Fruit fly (Drosophila melanogaster): Measurements from ENCODE around the gene Reepl1.

Reepl1 gene

DNA sequence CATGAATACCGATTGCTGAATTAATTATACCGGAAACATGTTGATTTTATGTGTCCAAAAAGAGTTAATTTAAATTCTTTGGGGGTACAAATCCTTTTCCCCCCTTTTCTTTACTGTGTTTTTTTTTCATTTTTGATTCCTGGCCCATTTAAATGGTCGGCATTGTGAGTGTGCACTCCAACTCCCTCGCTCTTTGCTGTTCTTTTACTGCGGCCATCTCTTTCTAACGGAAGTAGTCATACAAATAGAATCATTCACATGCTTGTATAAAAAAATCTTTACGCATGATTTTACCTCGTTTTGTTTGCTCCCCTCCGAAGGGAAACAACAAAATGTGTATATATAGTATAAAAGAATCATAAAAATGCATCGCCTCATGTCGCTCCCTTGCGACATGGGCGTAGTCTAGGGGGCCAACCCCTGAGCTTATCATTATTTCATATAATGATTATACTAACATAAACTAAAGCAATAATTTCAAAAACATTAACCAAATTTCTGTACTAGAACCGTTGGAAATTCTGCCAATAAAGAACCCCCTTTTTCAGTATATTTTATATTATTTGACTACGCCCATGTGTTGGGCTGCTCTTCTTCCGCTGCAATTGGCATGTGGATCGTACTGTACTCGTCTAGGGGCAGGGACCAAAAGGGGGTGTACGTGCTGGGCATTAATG, 44.3 kb upstream of the Reepl1 start (continued):
- peak; percentile 64 for TF ChIP-seq spab (GFP tag; optimal IDR thresholded peaks at IDR 0.05)
- peak; percentile 66 for TF ChIP-seq achi (GFP tag; optimal IDR thresholded peaks at IDR 0.05)
- TF ChIP-seq Hr38 (GFP tag; optimal IDR thresholded peaks at IDR 0.05), result no peak
- TF ChIP-seq CG32006 (GFP tag; optimal IDR thresholded peaks at IDR 0.05), result peak; percentile 59
- TF ChIP-seq CG8119 (GFP tag; IDR thresholded peaks at IDR 0.05), result peak; percentile 69
- peak; percentile 70 for TF ChIP-seq acj6 (GFP tag; optimal IDR thresholded peaks at IDR 0.05)
- peak; percentile 34 to 38 for TF ChIP-seq salr (GFP tag; optimal IDR thresholded peaks at IDR 0.05)
- TF ChIP-seq CG3919 (GFP tag; optimal IDR thresholded peaks at IDR 0.05), result peak; percentile 52
- TF ChIP-seq CG6792 (GFP tag; optimal IDR thresholded peaks at IDR 0.05), result peak; percentile 36
- peak; percentile 52 for TF ChIP-seq Met (GFP tag; optimal IDR thresholded peaks at IDR 0.05)
- no peak for TF ChIP-seq Eip93F (GFP tag; optimal IDR thresholded peaks at IDR 0.05)
- peak; percentile 37 for TF ChIP-seq lz (GFP tag; optimal IDR thresholded peaks at IDR 0.05)
- peak; percentile 79 for TF ChIP-seq CG6808 (GFP tag; optimal IDR thresholded peaks at IDR 0.05)
- peak; percentile 68 for TF ChIP-seq net (GFP tag; optimal IDR thresholded peaks at IDR 0.05)
- TF ChIP-seq CG11762 (GFP tag; optimal IDR thresholded peaks at IDR 0.05; ENCODE audit: insufficient read depth), result peak; percentile 31
- TF ChIP-seq Gug (GFP tag; IDR thresholded peaks at IDR 0.05), result peak; percentile 45
- peak; percentile 79 for TF ChIP-seq CG3032 (tag; optimal IDR thresholded peaks at IDR 0.05)
- TF ChIP-seq CG15336 (GFP tag; IDR thresholded peaks at IDR 0.05), result peak; percentile 58
- peak; percentile 57 for TF ChIP-seq Lpt (GFP tag; optimal IDR thresholded peaks at IDR 0.05)

DNA sequence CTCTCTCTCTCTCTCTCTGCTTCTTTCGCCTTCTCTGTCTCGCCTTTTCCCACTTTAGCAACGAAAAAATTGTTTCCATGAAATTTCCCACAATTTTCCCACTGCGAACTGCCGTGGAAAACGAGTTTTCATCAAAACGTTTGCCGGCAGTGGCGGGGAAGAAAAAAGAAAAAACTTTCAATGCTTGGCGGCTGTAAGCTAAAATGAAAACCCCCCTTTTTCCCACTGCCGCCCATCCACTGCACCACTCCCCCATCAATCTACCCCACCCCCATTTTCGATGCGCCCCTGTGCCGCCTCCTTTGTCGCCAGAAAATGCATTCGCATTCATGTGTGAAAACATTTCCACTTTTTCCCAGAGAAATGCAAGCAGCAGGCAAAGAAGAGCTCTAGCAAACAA, 41.3 kb upstream of the Reepl1 start:
- TF ChIP-seq CG11902 (GFP tag; optimal IDR thresholded peaks at IDR 0.05), result no peak
- no peak for TF ChIP-seq cyc (GFP tag; optimal IDR thresholded peaks at IDR 0.05)
- no peak for TF ChIP-seq Ets21C (GFP tag; optimal IDR thresholded peaks at IDR 0.05)
- TF ChIP-seq salr (GFP tag; optimal IDR thresholded peaks at IDR 0.05), result peak in 1 of 2 experiments; percentile 25
- TF ChIP-seq CG6276 (GFP tag; optimal IDR thresholded peaks at IDR 0.05), result peak; percentile 76
- TF ChIP-seq Hr39 (GFP tag; optimal IDR thresholded peaks at IDR 0.05), result no peak
- peak; percentile 69 for TF ChIP-seq CG32006 (GFP tag; optimal IDR thresholded peaks at IDR 0.05)
- TF ChIP-seq eg (GFP tag; IDR thresholded peaks at IDR 0.05), result peak; percentile 84
- peak; percentile 64; the same call in 2 of the 3 replicates for TF ChIP-seq CG8119 (GFP tag; IDR thresholded peaks at IDR 0.05)
- TF ChIP-seq Gug (GFP tag; IDR thresholded peaks at IDR 0.05), result 0 out of 2 replicates have a peak, but pooled peaks have one; percentile 54
- peak; percentile 60 for TF ChIP-seq Lpt (GFP tag; optimal IDR thresholded peaks at IDR 0.05)
- TF ChIP-seq CG6163 (GFP tag; IDR thresholded peaks at IDR 0.05), result peak; percentile 64; the same call in 2 of the 3 replicates
- no peak for TF ChIP-seq CG34406 (GFP tag; optimal IDR thresholded peaks at IDR 0.05)
- peak; percentile 0 for TF ChIP-seq OdsH (GFP tag; optimal IDR thresholded peaks at IDR 0.05)
- TF ChIP-seq CG4318 (GFP tag; optimal IDR thresholded peaks at IDR 0.05), result peak; percentile 26
- TF ChIP-seq dac (GFP tag; optimal IDR thresholded peaks at IDR 0.05), result peak; percentile 60
- TF ChIP-seq CG15336 (GFP tag; IDR thresholded peaks at IDR 0.05), result peak; percentile 81

DNA sequence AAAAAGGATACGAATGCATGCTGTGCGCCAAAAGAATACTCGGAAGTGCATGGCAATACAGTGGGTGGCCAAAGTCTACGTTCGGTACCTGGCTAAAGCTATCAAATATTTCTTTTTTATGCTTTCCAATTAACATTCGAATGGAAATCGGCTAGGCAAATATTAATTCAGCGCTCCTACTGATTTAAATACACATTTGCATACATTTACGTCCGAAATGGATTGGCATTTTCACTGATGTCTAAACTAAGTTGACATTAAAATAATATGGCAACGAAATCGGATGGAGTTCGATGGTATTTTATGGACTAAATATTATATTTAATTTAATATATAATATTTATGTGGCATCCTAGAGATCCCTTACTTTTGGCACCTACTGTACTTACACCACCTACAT, 30.0 kb upstream of the Reepl1 start:
- TF ChIP-seq vri (GFP tag; optimal IDR thresholded peaks at IDR 0.05) (no peak), net (GFP tag; optimal IDR thresholded peaks at IDR 0.05) (no peak), CG8632 (GFP tag; optimal IDR thresholded peaks at IDR 0.05) (peak; percentile 43), CG31627 (GFP tag; optimal IDR thresholded peaks at IDR 0.05) (no peak), ss (GFP tag; optimal IDR thresholded peaks at IDR 0.05) (peak; percentile 4 to 52), CG11294 (GFP tag; IDR thresholded peaks at IDR 0.05) (no peak), lz (GFP tag; optimal IDR thresholded peaks at IDR 0.05) (no peak), CG3919 (GFP tag; optimal IDR thresholded peaks at IDR 0.05) (peak; percentile 20), CG10669 (GFP tag; optimal IDR thresholded peaks at IDR 0.05) (peak; percentile 47), Blimp-1 (GFP tag; optimal IDR thresholded peaks at IDR 0.05) (no peak), eg (GFP tag; IDR thresholded peaks at IDR 0.05) (0 out of 3 replicates have a peak, but pooled peaks have one; percentile 27), fd59A (GFP tag; optimal IDR thresholded peaks at IDR 0.05) (no peak), dac (GFP tag; optimal IDR thresholded peaks at IDR 0.05) (no peak), Lpt (GFP tag; optimal IDR thresholded peaks at IDR 0.05) (peak; percentile 1), achi (GFP tag; optimal IDR thresholded peaks at IDR 0.05) (peak; percentile 52), Sox14 (GFP tag; optimal IDR thresholded peaks at IDR 0.05) (no peak), pdm3 (GFP tag; optimal IDR thresholded peaks at IDR 0.05) (no peak), salr (GFP tag; optimal IDR thresholded peaks at IDR 0.05) (peak in 1 of 2 experiments; percentile 28), CG6792 (GFP tag; optimal IDR thresholded peaks at IDR 0.05) (peak; percentile 14), CG34406 (GFP tag; optimal IDR thresholded peaks at IDR 0.05) (peak; percentile 54), Hr38 (GFP tag; optimal IDR thresholded peaks at IDR 0.05) (no peak), cyc (GFP tag; optimal IDR thresholded peaks at IDR 0.05) (no peak), Hr39 (GFP tag; optimal IDR thresholded peaks at IDR 0.05) (peak; percentile 19), OdsH (GFP tag; optimal IDR thresholded peaks at IDR 0.05) (peak; percentile 45), CG8119 (GFP tag; IDR thresholded peaks at IDR 0.05) (no peak), CG9139 (GFP tag; optimal IDR thresholded peaks at IDR 0.05) (no peak), dsx (GFP tag; optimal IDR thresholded peaks at IDR 0.05; ENCODE audit: poor library complexity, severe bottlenecking) (peak; percentile 36), Ets21C (GFP tag; optimal IDR thresholded peaks at IDR 0.05) (no peak), acj6 (GFP tag; optimal IDR thresholded peaks at IDR 0.05) (peak; percentile 43), CG15336 (GFP tag; IDR thresholded peaks at IDR 0.05) (no peak), esn (GFP tag; optimal IDR thresholded peaks at IDR 0.05) (no peak)

Data from whole organism, prepupa.